Worm (Caenorhabditis elegans) whole organism, L4 larva: ENCODE results near the gene C07D10.6.

Experiments
- F26F4.8 ChIP-seq: fragments of 200-800 bp; sonication (Bioruptor generic); conservative IDR thresholded peaks from 2 replicates; pipeline ENCODE4 v1.3.6; 2022; ENCODE audit warnings: missing genetic modification characterization, missing compliant biosample characterization
- R02D3.7 ChIP-seq: fragments of 150-350 bp; sonication (generic microtip); optimal IDR thresholded peaks from 3 replicates; lab custom pipeline; 2014; ENCODE audit warnings: missing biosample characterization, missing genetic modification characterization
- T20F7.1 ChIP-seq: fragments of 200-800 bp; sonication (Bioruptor generic); optimal IDR thresholded peaks from 2 replicates; lab custom pipeline; 2018; ENCODE audit warnings: mild to moderate bottlenecking, missing genetic modification characterization, missing compliant biosample characterization
- ZK337.2 ChIP-seq: fragments of 200-800 bp; sonication (Bioruptor generic); IDR thresholded peaks from 2 replicates; pipeline ENCODE4 v1.3.6; 2022; ENCODE audit warnings: missing genetic modification reagents, missing genetic modification characterization, missing compliant biosample characterization
- aly-2 ChIP-seq: sonication (generic microtip); optimal IDR thresholded peaks from 2 replicates; lab custom pipeline; 2018; ENCODE audit warnings: missing biosample characterization, missing genetic modification characterization
- attf-4 ChIP-seq: sonication (generic microtip); optimal IDR thresholded peaks from 3 replicates; lab custom pipeline; 2017; ENCODE audit warnings: missing biosample characterization, missing genetic modification characterization
- ceh-20 ChIP-seq: fragments of 200-800 bp; sonication (Bioruptor generic); IDR thresholded peaks from 2 replicates; pipeline ENCODE4 v1.3.6; 2022; ENCODE audit warnings: missing genetic modification reagents, missing genetic modification characterization, missing compliant biosample characterization
- ceh-28 ChIP-seq: fragments of 150-350 bp; optimal IDR thresholded peaks from 2 replicates; lab custom pipeline; 2014; ENCODE audit warnings: missing biosample characterization, missing genetic modification reagents, missing genetic modification characterization
- ceh-32 ChIP-seq: sonication (generic microtip); optimal IDR thresholded peaks from 2 replicates; lab custom pipeline; 2016; ENCODE audit warnings: mild to moderate bottlenecking, missing genetic modification characterization, missing compliant biosample characterization; ENCODE audit not compliant: poor library complexity
- ceh-82 ChIP-seq: sonication (generic microtip); optimal IDR thresholded peaks from 2 replicates; lab custom pipeline; 2017; ENCODE audit warnings: missing biosample characterization, missing genetic modification characterization
- ces-1 ChIP-seq: fragments of 150-350 bp; sonication (generic microtip); optimal IDR thresholded peaks from 4 replicates; lab custom pipeline; 2014; ENCODE audit warnings: missing biosample characterization, missing genetic modification reagents, missing genetic modification characterization
- cey-2 ChIP-seq: sonication (generic microtip); optimal IDR thresholded peaks from 3 replicates; lab custom pipeline; 2017; ENCODE audit warnings: missing genetic modification characterization, mild to moderate bottlenecking, missing compliant biosample characterization, antibody characterized with exemption, borderline replicate concordance; ENCODE audit not compliant: insufficient read depth
- daf-12 ChIP-seq: fragments of 150-350 bp; optimal IDR thresholded peaks from 2 replicates; lab custom pipeline; 2014; ENCODE audit warnings: missing biosample characterization, missing genetic modification reagents, missing genetic modification characterization
- daf-16 ChIP-seq, 3 experiments: sonication (generic microtip); optimal IDR thresholded peaks; 2 replicates each; lab custom pipeline; 2016 to 2017; ENCODE audit warnings: missing genetic modification characterization in 3 of 3, missing genetic modification reagents in 3 of 3, mild to moderate bottlenecking in 2 of 3, missing compliant biosample characterization in 2 of 3, missing biosample characterization in 1 of 3, moderate library complexity in 1 of 3
- egl-27 ChIP-seq: sonication (generic microtip); optimal IDR thresholded peaks from 3 replicates; lab custom pipeline; 2017; ENCODE audit warnings: missing biosample characterization, missing genetic modification reagents, missing genetic modification characterization
- egl-43 ChIP-seq: fragments of 200-800 bp; sonication (Bioruptor generic); IDR thresholded peaks from 2 replicates; pipeline ENCODE4 v1.3.6; 2022; ENCODE audit warnings: missing genetic modification reagents, missing genetic modification characterization, missing compliant biosample characterization
- fos-1 ChIP-seq: fragments of 150-350 bp; optimal IDR thresholded peaks from 2 replicates; lab custom pipeline; 2014; ENCODE audit warnings: missing biosample characterization, missing genetic modification characterization
- hlh-11 ChIP-seq: fragments of 200-800 bp; sonication (Bioruptor generic); optimal IDR thresholded peaks from 2 replicates; lab custom pipeline; 2018; ENCODE audit warnings: mild to moderate bottlenecking, missing genetic modification characterization, missing compliant biosample characterization
- lin-1 ChIP-seq: fragments of 200-800 bp; sonication (Bioruptor generic); IDR thresholded peaks from 2 replicates; pipeline ENCODE4 v1.3.6; 2022; ENCODE audit warnings: missing genetic modification reagents, missing genetic modification characterization, missing compliant biosample characterization
- madf-5 ChIP-seq, 2 experiments: fragments of 200-800 bp; sonication (Bioruptor generic); IDR thresholded peaks; 2 replicates each; pipeline ENCODE4 v1.3.6; 2022; ENCODE audit warnings: missing compliant biosample characterization in 2 of 2, missing genetic modification characterization in 2 of 2
- madf-9 ChIP-seq: fragments of 200-800 bp; sonication (Bioruptor generic); conservative IDR thresholded peaks from 2 replicates; pipeline ENCODE4 v1.3.6; 2022; ENCODE audit warnings: missing genetic modification reagents, missing genetic modification characterization, missing compliant biosample characterization
- mdl-1 ChIP-seq, 2 experiments: fragments of 150-350 bp in 1 of 2; sonication (generic microtip) in 1 of 2; optimal IDR thresholded peaks; 2 replicates each; lab custom pipeline; 2014 to 2017; ENCODE audit warnings: missing biosample characterization in 2 of 2, missing genetic modification characterization in 2 of 2
- mep-1 ChIP-seq: fragments of 150-350 bp; sonication (generic microtip); optimal IDR thresholded peaks from 3 replicates; lab custom pipeline; 2014; ENCODE audit warnings: missing biosample characterization, missing genetic modification characterization
- mxl-2 ChIP-seq: fragments of 200-800 bp; sonication (Bioruptor generic); conservative IDR thresholded peaks from 2 replicates; pipeline ENCODE4 v1.3.6; 2022; ENCODE audit warnings: missing genetic modification reagents, missing genetic modification characterization, missing compliant biosample characterization
- mxl-3 ChIP-seq: fragments of 200-800 bp; sonication (Bioruptor generic); optimal IDR thresholded peaks from 2 replicates; lab custom pipeline; 2018; ENCODE audit warnings: mild to moderate bottlenecking, missing genetic modification characterization, missing compliant biosample characterization
- nhr-102 ChIP-seq: sonication (generic microtip); optimal IDR thresholded peaks from 2 replicates; lab custom pipeline; 2016; ENCODE audit warnings: mild to moderate bottlenecking, missing genetic modification characterization, moderate library complexity, missing compliant biosample characterization
- nhr-25 ChIP-seq: sonication (generic microtip); optimal IDR thresholded peaks from 2 replicates; lab custom pipeline; 2017; ENCODE audit warnings: missing genetic modification characterization, mild to moderate bottlenecking, missing compliant biosample characterization, antibody characterized with exemption, moderate library complexity, borderline replicate concordance; ENCODE audit not compliant: insufficient read depth
- nhr-28 ChIP-seq: fragments of 150-350 bp; optimal IDR thresholded peaks from 2 replicates; lab custom pipeline; 2014; ENCODE audit warnings: missing biosample characterization, missing genetic modification characterization
- nhr-48 ChIP-seq: sonication (generic microtip); optimal IDR thresholded peaks from 2 replicates; lab custom pipeline; 2016; ENCODE audit warnings: mild to moderate bottlenecking, missing genetic modification characterization, missing compliant biosample characterization
- rbr-2 ChIP-seq: sonication (generic microtip); optimal IDR thresholded peaks from 2 replicates; lab custom pipeline; 2016; ENCODE audit warnings: missing genotype, missing genetic modification characterization, missing compliant biosample characterization
- set-16 ChIP-seq: fragments of 200-800 bp; sonication (Bioruptor generic); IDR thresholded peaks from 2 replicates; pipeline ENCODE4 v1.3.6; 2022; ENCODE audit warnings: missing genetic modification reagents, missing genetic modification characterization, missing compliant biosample characterization
- snpc-4 ChIP-seq: fragments of 150-350 bp; optimal IDR thresholded peaks from 2 replicates; lab custom pipeline; 2014; ENCODE audit warnings: missing biosample characterization, missing genetic modification characterization
- spr-1 ChIP-seq: sonication (generic microtip); optimal IDR thresholded peaks from 2 replicates; lab custom pipeline; 2016; ENCODE audit warnings: mild to moderate bottlenecking, missing genetic modification characterization, missing compliant biosample characterization
- spr-3 ChIP-seq: fragments of 200-800 bp; sonication (Bioruptor generic); optimal IDR thresholded peaks from 2 replicates; lab custom pipeline; 2018; ENCODE audit warnings: mild to moderate bottlenecking, missing genetic modification characterization, missing compliant biosample characterization
- tag-97 ChIP-seq: fragments of 200-800 bp; sonication (Bioruptor generic); IDR thresholded peaks from 2 replicates; pipeline ENCODE4 v1.3.6; 2022; ENCODE audit warnings: missing genetic modification characterization, missing compliant biosample characterization
- unc-39 ChIP-seq: sonication (generic microtip); optimal IDR thresholded peaks from 2 replicates; lab custom pipeline; 2017; ENCODE audit warnings: missing biosample characterization, missing genetic modification characterization
- unc-62 ChIP-seq, 3 experiments: fragments of 150-350 bp in 1 of 3; sonication (generic microtip); optimal IDR thresholded peaks in 2 of 3; peaks in 1 of 3; 1 replicate in 1 of 3; 2 replicates in 2 of 3; lab custom pipeline; 2014 to 2017; ENCODE audit warnings: missing biosample characterization in 3 of 3, missing genetic modification characterization in 3 of 3, missing genetic modification reagents in 3 of 3, missing genotype in 1 of 3
- ztf-7 ChIP-seq: fragments of 150-350 bp; optimal IDR thresholded peaks from 2 replicates; lab custom pipeline; 2014; ENCODE audit warnings: missing biosample characterization, missing genetic modification characterization

The C07D10.6 gene

DNA sequence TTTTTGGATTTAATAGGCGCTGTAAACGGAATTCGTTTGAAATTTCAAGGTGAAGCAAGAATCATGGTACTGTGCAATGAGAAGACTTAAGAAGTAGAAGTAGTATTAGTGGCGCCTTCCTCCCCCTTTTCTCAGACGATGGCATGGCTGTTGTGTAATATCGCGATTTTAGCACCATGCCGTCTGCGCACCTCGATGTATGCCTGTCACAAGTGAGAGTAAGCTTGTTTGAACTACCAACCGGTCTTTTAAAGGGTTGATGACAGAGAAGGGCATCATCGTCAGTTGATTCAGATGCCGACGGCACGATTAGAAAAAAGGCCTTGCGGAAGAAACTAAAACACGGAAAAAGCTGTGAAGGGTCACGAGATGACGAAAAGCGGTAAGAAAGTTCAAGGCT is 24.9 kb downstream of the C07D10.6 start (continued):
- TF ChIP-seq mxl-3 (GFP tag; lab: Kevin White, UChicago) (peak; percentile 61), R02D3.7 (tag; lab: Kevin White, UChicago) (no peak), attf-4 (tag; lab: Kevin White, UChicago) (no peak), unc-39 (tag; lab: Kevin White, UChicago) (no peak), aly-2 (tag; lab: Kevin White, UChicago) (no peak), ceh-82 (tag; lab: Kevin White, UChicago) (no peak), madf-9 (GFP tag; lab: Robert Waterston, UW) (no peak), ztf-7 (no peak), snpc-4 (no peak), T20F7.1 (GFP tag; lab: Kevin White, UChicago) (no peak), rbr-2 (tag; lab: Kevin White, UChicago) (no peak), mxl-2 (GFP tag; lab: Robert Waterston, UW) (no peak), ceh-28 (tag; lab: Kevin White, UChicago) (no peak), F26F4.8 (GFP tag; lab: Robert Waterston, UW) (no peak)
- TF ChIP-seq, all 104 proteins: peak for 9

DNA sequence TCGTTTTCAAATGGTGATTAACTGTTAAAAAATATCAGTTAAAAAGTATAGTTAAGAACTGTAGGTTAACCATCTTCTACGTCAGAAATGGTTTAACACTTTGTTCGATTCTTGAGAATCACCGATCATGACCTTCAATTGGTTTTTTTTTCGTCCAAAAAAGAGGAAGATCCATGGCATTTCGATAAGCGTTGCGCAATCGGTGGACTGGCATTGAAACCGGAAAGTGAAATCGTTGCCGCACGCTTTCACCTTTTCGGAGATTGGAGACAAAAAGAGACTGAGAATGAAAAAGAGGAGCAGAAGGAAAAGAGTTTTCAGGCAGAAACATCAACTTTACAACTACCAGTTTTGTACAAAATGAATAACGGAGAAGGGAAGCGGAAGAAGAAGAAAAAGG is 26.1 kb downstream of the C07D10.6 start:
- no peak for TF ChIP-seq ces-1 (GFP tag; lab: Kevin White, UChicago)
- no peak for TF ChIP-seq ZK337.2 (GFP tag; lab: Robert Waterston, UW)
- TF ChIP-seq madf-5 (GFP tag; IDR thresholded peaks at IDR 0.05; lab: Robert Waterston, UW) = 0 out of 4 replicates have a peak, but pooled peaks of 1 of the 2 experiments have one; percentile 37
- TF ChIP-seq ceh-32 (tag; lab: Kevin White, UChicago) = no peak
- TF ChIP-seq nhr-28 (tag; lab: Kevin White, UChicago) = peak; percentile 56
- no peak for TF ChIP-seq tag-97 (GFP tag; lab: Robert Waterston, UW)
- peak; percentile 44 for TF ChIP-seq mep-1 (tag; lab: Kevin White, UChicago)
- peak in 1 of 2 experiments; percentile 43 for TF ChIP-seq mdl-1 (tag; optimal IDR thresholded peaks at IDR 0.05; lab: Kevin White, UChicago)
- TF ChIP-seq nhr-25 = peak; percentile 69
- TF ChIP-seq mxl-3 (GFP tag; lab: Kevin White, UChicago) = no peak
- TF ChIP-seq fos-1 = no peak
- no peak for TF ChIP-seq F26F4.8 (GFP tag; lab: Robert Waterston, UW)
- TF ChIP-seq hlh-11 (tag; lab: Kevin White, UChicago) = peak; percentile 46
- peak in 1 of 2 experiments; percentile 56 for TF ChIP-seq unc-62 (GFP tag; optimal IDR thresholded peaks at IDR 0.05 in 1 of 2; lab: Kevin White, UChicago)
- TF ChIP-seq unc-62 (tag; optimal IDR thresholded peaks at IDR 0.05; lab: Kevin White, UChicago) = no peak
- no peak for TF ChIP-seq snpc-4
- no peak for TF ChIP-seq egl-27
- no peak for TF ChIP-seq nhr-48 (tag; lab: Kevin White, UChicago)
- TF ChIP-seq cey-2 (tag; lab: Kevin White, UChicago) = peak; percentile 23

DNA sequence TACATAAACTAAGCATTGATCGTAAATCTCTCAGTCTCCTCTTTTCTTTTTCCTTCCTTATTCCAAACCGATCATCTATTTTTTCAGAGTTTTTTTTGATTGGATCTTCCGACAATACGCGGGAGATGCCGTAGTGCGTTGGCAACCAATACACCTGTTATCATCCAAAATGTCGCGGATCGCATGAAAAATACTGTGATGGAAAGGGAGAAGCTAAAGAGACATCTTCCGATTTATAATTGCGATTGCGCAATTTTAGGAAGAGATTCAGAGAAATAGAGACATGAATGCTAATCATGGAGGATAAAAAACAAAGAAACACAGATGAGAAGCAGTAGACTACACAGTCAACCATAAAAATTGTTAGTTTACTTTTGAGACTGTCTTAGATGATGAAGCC is 27.3 kb downstream of the C07D10.6 start:
- TF ChIP-seq spr-1 (peak; percentile 15), nhr-48 (tag; lab: Kevin White, UChicago) (peak; percentile 65), hlh-11 (tag; lab: Kevin White, UChicago) (peak; percentile 48), aly-2 (tag; lab: Kevin White, UChicago) (no peak), daf-16 (GFP tag; optimal IDR thresholded peaks at IDR 0.05; lab: Kevin White, UChicago) (no peak), daf-16 (tag; optimal IDR thresholded peaks at IDR 0.05; lab: Kevin White, UChicago) (no peak), mxl-3 (GFP tag; lab: Kevin White, UChicago) (no peak), ces-1 (GFP tag; lab: Kevin White, UChicago) (no peak), egl-43 (GFP tag; lab: Robert Waterston, UW) (no peak)

ce11 chrII:7408192-7408591 is 29.1 kb downstream of the C07D10.6 start, which contains the start of gene srd-55:
Gene srd-55 (plus strand): TSS chrII:7408492.
- no peak for TF ChIP-seq set-16 (GFP tag; lab: Robert Waterston, UW)
- TF ChIP-seq nhr-102 (tag; lab: Kevin White, UChicago) = no peak
- no peak for TF ChIP-seq ces-1 (GFP tag; lab: Kevin White, UChicago)
- TF ChIP-seq ceh-20 (GFP tag; lab: Robert Waterston, UW) = no peak
- no peak for TF ChIP-seq snpc-4
- no peak for TF ChIP-seq lin-1 (GFP tag; lab: Robert Waterston, UW)
- no peak for TF ChIP-seq daf-12 (tag; lab: Kevin White, UChicago)
- TF ChIP-seq spr-3 (GFP tag; lab: Kevin White, UChicago) = no peak
- TF ChIP-seq, all 104 proteins: peak for 0
